Worm (Caenorhabditis elegans): ENCODE results near the gene snpc-3.4.

DNA sequence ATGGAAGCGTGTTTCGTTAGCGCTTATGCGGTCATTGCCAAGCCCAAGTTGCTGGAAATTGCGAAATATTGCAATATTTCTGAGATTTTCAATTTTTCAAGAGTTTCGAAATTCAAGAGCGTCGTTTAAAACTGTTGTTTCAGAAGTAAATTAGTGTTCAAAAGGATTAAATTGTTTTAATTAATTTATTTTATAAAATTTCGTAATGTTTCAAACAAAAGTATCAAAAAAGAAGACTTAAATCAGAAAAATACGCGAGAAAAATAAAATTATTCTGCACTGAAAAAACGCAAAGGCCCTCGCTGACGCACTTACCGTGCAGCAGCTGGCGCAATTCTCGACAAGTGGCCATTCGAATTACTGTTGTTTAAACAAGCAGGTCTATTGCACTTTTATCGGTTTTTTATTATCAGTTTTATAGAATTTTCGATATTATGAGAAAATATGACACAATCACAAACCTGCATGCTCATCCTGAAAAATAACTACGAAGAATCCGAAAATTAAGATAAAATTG, 15.7 kb upstream of the snpc-3.4 start, which contains the start of gene tif-1A:
- no peak for TF ChIP-seq med-1 (GFP tag; optimal IDR thresholded peaks at IDR 0.05; ENCODE audit: insufficient read depth)
- TF ChIP-seq flt-1 (GFP tag; IDR thresholded peaks at IDR 0.05): peak; percentile 81
- no peak for TF ChIP-seq klf-2 (GFP tag; conservative IDR thresholded peaks at IDR 0.05)
- TF ChIP-seq ref-1 (GFP tag; conservative IDR thresholded peaks at IDR 0.05): no peak
- TF ChIP-seq tab-1 (GFP tag; IDR thresholded peaks at IDR 0.05): no peak

Data from whole organism, midembryonic.